Fruit fly (Drosophila melanogaster): ENCODE measurements around the gene Hsdl2.

dm6 chr3R:27692645-27693307 lies 15.5 kb downstream of the Hsdl2 start:
- TF ChIP-seq gl (tag; optimal IDR thresholded peaks at IDR 0.05) (no peak), D1 (tag; optimal IDR thresholded peaks at IDR 0.05) (no peak)
